Worm (Caenorhabditis elegans) whole organism, young adult: Measurements from ENCODE around the gene Y69H2.7.

Experiments used
- D2030.7 ChIP-seq: fragments of 200-800 bp; sonication (Bioruptor generic); IDR thresholded peaks from 2 replicates; pipeline ENCODE4 v1.3.6; 2022; ENCODE audit warnings: missing genetic modification reagents, missing genetic modification characterization, missing compliant biosample characterization
- ceh-100 ChIP-seq: fragments of 200-800 bp; sonication (Bioruptor generic); IDR thresholded peaks from 2 replicates; pipeline ENCODE4 v1.3.6; 2022; ENCODE audit warnings: missing genetic modification reagents, missing genetic modification characterization, missing compliant biosample characterization
- him-1 ChIP-seq: sonication (generic microtip); optimal IDR thresholded peaks from 2 replicates; lab custom pipeline; 2016; ENCODE audit warnings: missing genotype, missing genetic modification reagents, missing genetic modification characterization, missing compliant biosample characterization
- lin-26 ChIP-seq: fragments of 200-800 bp; sonication (Bioruptor generic); IDR thresholded peaks from 2 replicates; pipeline ENCODE4 v1.3.6; 2022; ENCODE audit warnings: missing genetic modification reagents, missing genetic modification characterization, missing compliant biosample characterization
- snpc-4 ChIP-seq, 5 experiments: fragments of 150-350 bp in 1 of 5; sonication (generic microtip) in 4 of 5; optimal IDR thresholded peaks; 2 replicates each; lab custom pipeline; 2014 to 2018; ENCODE audit warnings: missing genetic modification characterization in 5 of 5, missing biosample characterization in 3 of 5, antibody characterized with exemption in 2 of 5, mild to moderate bottlenecking in 2 of 5, missing compliant biosample characterization in 2 of 5, missing genotype in 2 of 5, moderate library complexity in 2 of 5, missing genetic modification reagents in 1 of 5
- unc-130 ChIP-seq: sonication (generic microtip); optimal IDR thresholded peaks from 2 replicates; lab custom pipeline; 2016; ENCODE audit warnings: missing genetic modification reagents, missing genetic modification characterization, missing compliant biosample characterization
- unc-62 ChIP-seq: fragments of 150-350 bp; optimal IDR thresholded peaks from 2 replicates; lab custom pipeline; 2014; ENCODE audit warnings: missing biosample characterization, missing genetic modification reagents, missing genetic modification characterization

ce11 chrV:18731579-18732041 lies 41.8 kb downstream of the Y69H2.7 start, which contains the start of the genes asp-18 and scl-19:
- TF ChIP-seq him-1 (tag; lab: Kevin White, UChicago), result no peak
- no peak for TF ChIP-seq snpc-4 (GFP tag; optimal IDR thresholded peaks at IDR 0.05; lab: Kevin White, UChicago)
- TF ChIP-seq snpc-4 (tag; optimal IDR thresholded peaks at IDR 0.05; lab: Kevin White, UChicago), result no peak
- no peak for TF ChIP-seq lin-26 (GFP tag; lab: Robert Waterston, UW)
- TF ChIP-seq unc-62 (GFP tag; lab: Kevin White, UChicago), result no peak
- TF ChIP-seq ceh-100 (GFP tag; lab: Robert Waterston, UW), result no peak
- no peak for TF ChIP-seq D2030.7 (GFP tag; lab: Robert Waterston, UW)
- no peak for TF ChIP-seq unc-130 (GFP tag; lab: Kevin White, UChicago)
